Fruit fly (Drosophila melanogaster): ENCODE measurements around the gene CG9377.
A peak's percentile ranks its signal among the peaks of the same experiment; 100 is the strongest.

The CG9377 gene

DNA sequence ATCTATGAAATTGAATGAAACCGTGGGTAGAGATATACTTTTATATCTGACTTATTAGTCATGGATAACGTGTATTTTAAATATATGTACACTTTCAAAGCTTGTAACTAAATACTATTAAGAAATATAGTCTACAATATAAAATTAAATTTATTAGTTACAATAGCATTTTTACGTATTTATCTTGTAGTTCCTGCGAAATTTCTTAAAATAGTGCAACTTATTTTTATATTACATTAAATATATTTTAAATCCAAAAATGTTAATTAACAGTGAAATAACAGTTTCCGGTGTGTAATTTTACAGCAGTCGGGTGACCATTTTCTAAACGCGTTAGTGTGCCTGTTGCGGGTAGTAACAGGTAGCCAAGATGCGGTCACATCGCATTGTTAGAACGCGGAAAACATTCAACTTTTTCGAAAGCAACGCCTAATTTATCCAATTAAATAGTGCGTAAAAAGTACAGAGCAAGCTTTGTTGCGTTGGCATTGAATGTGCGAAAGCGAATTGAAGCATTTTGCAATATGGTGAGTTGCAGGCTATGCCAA is 37.3 kb upstream of the CG9377 start, which contains the start of the genes CG10859 and CG7110 (continued):
- no peak for TF ChIP-seq CG32767 (GFP tag; IDR thresholded peaks at IDR 0.05)
- TF ChIP-seq BEAF-32 (GFP tag; optimal IDR thresholded peaks at IDR 0.05) = peak; percentile 10
- TF ChIP-seq MTF-1 (GFP tag; optimal IDR thresholded peaks at IDR 0.05; ENCODE audit: borderline replicate concordance) = peak; percentile 39
- TF ChIP-seq Taf1 (GFP tag; IDR thresholded peaks at IDR 0.05) = no peak
- TF ChIP-seq CG3838 (GFP tag; optimal IDR thresholded peaks at IDR 0.05) = no peak
- TF ChIP-seq peb (GFP tag; IDR thresholded peaks at IDR 0.05) = no peak
- TF ChIP-seq kay (GFP tag; optimal IDR thresholded peaks at IDR 0.05) = no peak
- no peak for TF ChIP-seq CG11093 (GFP tag; IDR thresholded peaks at IDR 0.05)
- no peak for TF ChIP-seq CG1832 (GFP tag; optimal IDR thresholded peaks at IDR 0.05)
- TF ChIP-seq pum (GFP tag; optimal IDR thresholded peaks at IDR 0.05) = no peak
- TF ChIP-seq CG10462 (GFP tag; optimal IDR thresholded peaks at IDR 0.05) = no peak
- peak; percentile 33 for TF ChIP-seq CG30020 (tag; optimal IDR thresholded peaks at IDR 0.05)
- TF ChIP-seq CG13624 (GFP tag; optimal IDR thresholded peaks at IDR 0.05) = peak; percentile 7
- no peak for TF ChIP-seq CG7556 (GFP tag; optimal IDR thresholded peaks at IDR 0.05)
- no peak for TF ChIP-seq Spps (tag; optimal IDR thresholded peaks at IDR 0.05)
- TF ChIP-seq vvl (GFP tag; IDR thresholded peaks at IDR 0.05) = peak; percentile 33; the same call in 1 of the 2 replicates
- no peak for TF ChIP-seq Sox102F (GFP tag; optimal IDR thresholded peaks at IDR 0.05)
- TF ChIP-seq Elba2 (GFP tag; optimal IDR thresholded peaks at IDR 0.05) = peak; percentile 66
- no peak for TF ChIP-seq ftz-f1 (GFP tag; optimal IDR thresholded peaks at IDR 0.05)
- no peak for TF ChIP-seq C15 (GFP tag; IDR thresholded peaks at IDR 0.05)
- peak; percentile 26; the same call in 1 of the 2 replicates for TF ChIP-seq CG14014 (GFP tag; IDR thresholded peaks at IDR 0.05)
- no peak for TF ChIP-seq zen2 (GFP tag; IDR thresholded peaks at IDR 0.05; ENCODE audit: partially characterized antibody)
- TF ChIP-seq ci (GFP tag; IDR thresholded peaks at IDR 0.05) = peak; percentile 88
- no peak for TF ChIP-seq CG10274 (GFP tag; optimal IDR thresholded peaks at IDR 0.05)
- peak; percentile 24 for TF ChIP-seq CG9817 (tag; optimal IDR thresholded peaks at IDR 0.05)
- TF ChIP-seq NC2β (GFP tag; optimal IDR thresholded peaks at IDR 0.05) = peak; percentile 45
- no peak for TF ChIP-seq CG11456 (GFP tag; IDR thresholded peaks at IDR 0.05)
- TF ChIP-seq CG4820 (GFP tag; optimal IDR thresholded peaks at IDR 0.05) = no peak
- peak; percentile 39 for TF ChIP-seq zen (tag; optimal IDR thresholded peaks at IDR 0.05)
- TF ChIP-seq CG31365 (tag; optimal IDR thresholded peaks at IDR 0.05) = no peak
- no peak for TF ChIP-seq usp (GFP tag; optimal IDR thresholded peaks at IDR 0.05)
- TF ChIP-seq CG12942 (GFP tag; optimal IDR thresholded peaks at IDR 0.05) = no peak
- TF ChIP-seq CG9727 (GFP tag; optimal IDR thresholded peaks at IDR 0.05) = peak; percentile 61
- 0 out of 2 replicates have a peak, but pooled peaks have one; percentile 19 for TF ChIP-seq HLH3B (GFP tag; IDR thresholded peaks at IDR 0.05)
- peak in 1 of 2 experiments; percentile 25 for TF ChIP-seq bsh (GFP tag; optimal IDR thresholded peaks at IDR 0.05)
- peak; percentile 63 for TF ChIP-seq bcd (GFP tag; optimal IDR thresholded peaks at IDR 0.05)
- TF ChIP-seq CG1603 (tag; optimal IDR thresholded peaks at IDR 0.05) = peak; percentile 81
- TF ChIP-seq schlank (tag; optimal IDR thresholded peaks at IDR 0.05) = no peak
- TF ChIP-seq NFAT (GFP tag; IDR thresholded peaks at IDR 0.05) = no peak; the same call in 1 of the 2 replicates
- no peak for TF ChIP-seq ind (GFP tag; optimal IDR thresholded peaks at IDR 0.05)
- peak; percentile 91 for TF ChIP-seq Med (GFP tag)
- TF ChIP-seq CG10654 (GFP tag; optimal IDR thresholded peaks at IDR 0.05) = peak; percentile 18
- TF ChIP-seq HLHmδ (GFP tag; optimal IDR thresholded peaks at IDR 0.05) = peak; percentile 62
- peak; percentile 50 for TF ChIP-seq Vsx1 (GFP tag; optimal IDR thresholded peaks at IDR 0.05)
- peak; percentile 99 for TF ChIP-seq CG17186 (GFP tag; optimal IDR thresholded peaks at IDR 0.05)
- no peak for TF ChIP-seq ken (GFP tag; IDR thresholded peaks at IDR 0.05)
- TF ChIP-seq CG34224 (GFP tag; IDR thresholded peaks at IDR 0.05; ENCODE audit: partially characterized antibody) = no peak
- TF ChIP-seq CG8924 (tag; optimal IDR thresholded peaks at IDR 0.05) = no peak
- no peak for TF ChIP-seq Opbp (GFP tag; IDR thresholded peaks at IDR 0.05; ENCODE audit: partially characterized antibody)
- no peak for TF ChIP-seq abd-A (tag; optimal IDR thresholded peaks at IDR 0.05)

Data from whole organism, embryonic.